Worm (Caenorhabditis elegans): ENCODE measurements around the gene C09H10.9.

C09H10.9 gene

DNA sequence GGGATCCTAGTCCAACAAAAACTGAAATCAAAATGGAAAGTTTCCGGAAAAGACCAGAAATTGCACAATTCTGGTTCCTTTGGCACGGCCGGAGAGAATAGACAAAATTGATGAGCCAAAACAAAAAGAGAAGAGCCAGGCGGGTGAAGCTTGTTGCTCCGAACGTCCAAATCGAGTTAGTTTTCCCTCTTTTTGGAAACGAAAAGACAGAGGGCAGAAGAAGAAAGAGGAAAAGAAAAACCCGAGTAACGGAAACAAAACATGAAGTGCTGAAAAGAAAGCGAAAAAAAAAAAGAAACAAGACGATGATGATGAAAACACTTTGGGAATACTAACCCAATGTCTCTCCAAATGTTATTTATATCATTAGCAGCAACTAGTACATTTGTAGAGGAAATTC, 12.7 kb upstream of the C09H10.9 start:
- TF ChIP-seq fkh-3 (tag; optimal IDR thresholded peaks at IDR 0.05): no peak
- no peak for TF ChIP-seq sdz-38 (tag; optimal IDR thresholded peaks at IDR 0.05)
- no peak for TF ChIP-seq cebp-1 (GFP tag; IDR thresholded peaks at IDR 0.05)
- no peak for TF ChIP-seq cebp-1 (tag; optimal IDR thresholded peaks at IDR 0.05)
- TF ChIP-seq egrh-3 (GFP tag; IDR thresholded peaks at IDR 0.05): no peak
- no peak for TF ChIP-seq egl-18 (GFP tag; IDR thresholded peaks at IDR 0.05)
- TF ChIP-seq xnd-1 (tag; optimal IDR thresholded peaks at IDR 0.05): no peak
- TF ChIP-seq K11D2.4 (GFP tag; IDR thresholded peaks at IDR 0.05): no peak
- TF ChIP-seq bed-1 (GFP tag; IDR thresholded peaks at IDR 0.05): no peak
- no peak for TF ChIP-seq F39B2.1 (GFP tag; IDR thresholded peaks at IDR 0.05)
- no peak for TF ChIP-seq aptf-2 (GFP tag; conservative IDR thresholded peaks at IDR 0.05)

DNA sequence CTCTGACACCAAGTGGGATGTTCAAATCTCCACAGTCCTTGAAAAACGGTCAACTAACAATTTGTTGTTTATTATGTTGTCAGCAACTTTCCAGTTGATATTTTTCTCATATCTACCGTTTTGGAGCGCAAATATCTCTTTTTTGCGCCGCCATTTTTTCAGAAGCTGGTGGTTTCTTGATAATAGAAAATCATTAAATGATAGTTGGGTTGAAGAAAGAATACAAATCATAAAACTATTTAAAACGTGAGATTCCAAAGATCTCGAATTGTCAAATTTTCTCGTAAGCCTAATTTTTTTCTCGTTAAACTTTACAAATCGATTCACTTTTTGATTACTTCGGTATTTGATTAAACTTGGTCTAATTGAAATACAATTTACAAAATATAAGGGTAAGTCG, 11.8 kb upstream of the C09H10.9 start, which contains the start of gene rpl-42:
TSS of gene rpl-42 (plus strand) at position 301 of the 400 bp plus-strand sequence.
- TF ChIP-seq C17E4.6 (GFP tag; IDR thresholded peaks at IDR 0.05) (no peak), T07F8.4 (tag; optimal IDR thresholded peaks at IDR 0.05) (no peak), dpff-1 (tag; optimal IDR thresholded peaks at IDR 0.05) (no peak), mel-28 (tag; optimal IDR thresholded peaks at IDR 0.05; ENCODE audit: borderline replicate concordance) (no peak), cebp-1 (GFP tag; IDR thresholded peaks at IDR 0.05) (no peak), cebp-1 (tag; optimal IDR thresholded peaks at IDR 0.05) (no peak), nhr-179 (tag; optimal IDR thresholded peaks at IDR 0.05) (no peak), gei-17 (GFP tag; optimal IDR thresholded peaks at IDR 0.05) (no peak), ztf-28 (GFP tag; IDR thresholded peaks at IDR 0.05) (no peak), B0336.3 (GFP tag; IDR thresholded peaks at IDR 0.05) (no peak), attf-3 (GFP tag; conservative IDR thresholded peaks at IDR 0.05) (no peak), sea-2 (GFP tag; IDR thresholded peaks at IDR 0.05) (no peak), B0261.1 (tag; optimal IDR thresholded peaks at IDR 0.05) (no peak), ama-1 (optimal IDR thresholded peaks at IDR 0.05) (no peak), ama-1 (GFP tag; optimal IDR thresholded peaks at IDR 0.05) (no peak), rec-8 (tag; optimal IDR thresholded peaks at IDR 0.05) (no peak), lag-1 (GFP tag; IDR thresholded peaks at IDR 0.05) (no peak), akir-1 (GFP tag; optimal IDR thresholded peaks at IDR 0.05) (no peak), F57A8.1 (GFP tag; optimal IDR thresholded peaks at IDR 0.05) (no peak), rpc-1 (optimal IDR thresholded peaks at IDR 0.05) (no peak), rpc-1 (tag; optimal IDR thresholded peaks at IDR 0.05) (no peak), F55B11.4 (tag; optimal IDR thresholded peaks at IDR 0.05; ENCODE audit: borderline replicate concordance, insufficient read depth) (no peak)

- TF ChIP-seq him-1 (tag; optimal IDR thresholded peaks at IDR 0.05) (peak; percentile 2), D2030.7 (GFP tag; IDR thresholded peaks at IDR 0.05) (no peak), fkh-3 (tag; optimal IDR thresholded peaks at IDR 0.05) (no peak), F23B12.7 (tag; optimal IDR thresholded peaks at IDR 0.05; ENCODE audit: insufficient read depth) (no peak), dox-1 (GFP tag; IDR thresholded peaks at IDR 0.05) (no peak), madf-10 (tag; optimal IDR thresholded peaks at IDR 0.05) (no peak), sdz-38 (tag; optimal IDR thresholded peaks at IDR 0.05) (no peak), aptf-3 (GFP tag; IDR thresholded peaks at IDR 0.05) (no peak), die-1 (tag; optimal IDR thresholded peaks at IDR 0.05) (no peak), B0336.3 (GFP tag; IDR thresholded peaks at IDR 0.05) (no peak), F57C9.4 (tag; optimal IDR thresholded peaks at IDR 0.05) (no peak), F49E8.2 (tag; optimal IDR thresholded peaks at IDR 0.05; ENCODE audit: insufficient read depth) (peak; percentile 45), C17E4.6 (GFP tag; IDR thresholded peaks at IDR 0.05) (no peak), madf-8 (GFP tag; conservative IDR thresholded peaks at IDR 0.05) (no peak), mes-4 (tag; optimal IDR thresholded peaks at IDR 0.05) (no peak), B0019.2 (GFP tag; conservative IDR thresholded peaks at IDR 0.05) (no peak), snpc-1.3 (tag; optimal IDR thresholded peaks at IDR 0.05; ENCODE audit: insufficient read depth) (no peak), lsl-1 (GFP tag; optimal IDR thresholded peaks at IDR 0.05) (peak; percentile 66), egrh-3 (GFP tag; IDR thresholded peaks at IDR 0.05) (no peak), ztf-22 (GFP tag; optimal IDR thresholded peaks at IDR 0.05) (no peak), ceh-40 (GFP tag; IDR thresholded peaks at IDR 0.05) (no peak), atf-7 (tag; optimal IDR thresholded peaks at IDR 0.05) (no peak), bed-1 (GFP tag; IDR thresholded peaks at IDR 0.05) (no peak)
Measured at ce11 chrII:11094431-11094830, 9.8 kb upstream of the C09H10.9 start.
